Fruit fly (Drosophila melanogaster) whole organism, embryonic: Measurements from ENCODE around the gene wit.

Experiments
- Adf1 ChIP-seq: fragments of 200-800 bp; sonication (Bioruptor generic); IDR thresholded peaks from 2 replicates; pipeline ENCODE4 v1.3.6; 2022; ENCODE audit warnings: missing biosample characterization, missing genetic modification characterization
- Antp ChIP-seq: fragments of 200-800 bp; sonication (Bioruptor generic); optimal IDR thresholded peaks from 3 replicates; lab custom pipeline; 2016; ENCODE audit warnings: missing biosample characterization, missing genetic modification characterization
- Bgb ChIP-seq: fragments of 200-800 bp; sonication (Bioruptor generic); IDR thresholded peaks from 2 replicates; pipeline ENCODE4 v1.3.6; 2022; ENCODE audit warnings: missing biosample characterization, missing genetic modification characterization; ENCODE audit not compliant: partially characterized antibody
- BtbVII ChIP-seq: fragments of 200-800 bp; sonication (Bioruptor generic); optimal IDR thresholded peaks from 3 replicates; lab custom pipeline; 2017; ENCODE audit warnings: missing biosample characterization, mild to moderate bottlenecking, missing genetic modification characterization
- CG1024 ChIP-seq: fragments of 200-800 bp; sonication (Bioruptor generic); IDR thresholded peaks from 2 replicates; pipeline ENCODE4 v1.3.6; 2022; ENCODE audit warnings: missing biosample characterization, missing genetic modification characterization
- CG12659 ChIP-seq: fragments of 200-800 bp; sonication (Bioruptor generic); optimal IDR thresholded peaks from 3 replicates; lab custom pipeline; 2017; ENCODE audit warnings: mild to moderate bottlenecking, missing biosample characterization, missing genetic modification reagents, missing genetic modification characterization
- CG15073 ChIP-seq: fragments of 200-800 bp; sonication (Bioruptor generic); optimal IDR thresholded peaks from 2 replicates; lab custom pipeline; 2016; ENCODE audit warnings: missing biosample characterization, missing genetic modification characterization
- CG1602 ChIP-seq: fragments of 200-800 bp; sonication (Bioruptor generic); optimal IDR thresholded peaks from 3 replicates; lab custom pipeline; 2016; ENCODE audit warnings: missing biosample characterization, missing genetic modification characterization
- CG17385 ChIP-seq: fragments of 200-800 bp; sonication (Bioruptor generic); optimal IDR thresholded peaks from 3 replicates; lab custom pipeline; 2018; ENCODE audit warnings: missing biosample characterization, mild to moderate bottlenecking, missing genetic modification characterization
- CG17802 ChIP-seq: fragments of 200-800 bp; sonication (Bioruptor generic); optimal IDR thresholded peaks from 2 replicates; lab custom pipeline; 2018; ENCODE audit warnings: missing biosample characterization, mild to moderate bottlenecking, missing genetic modification characterization, moderate library complexity
- CG18262 ChIP-seq: fragments of 200-800 bp; optimal IDR thresholded peaks from 3 replicates; lab custom pipeline; 2019; ENCODE audit warnings: missing biosample characterization, mild to moderate bottlenecking, missing genetic modification characterization, moderate library complexity
- CG42726 ChIP-seq: fragments of 200-800 bp; sonication (Bioruptor generic); IDR thresholded peaks from 2 replicates; pipeline ENCODE4 v1.3.6; 2022; ENCODE audit warnings: missing biosample characterization, missing genetic modification characterization; ENCODE audit not compliant: partially characterized antibody
- CG7556 ChIP-seq: fragments of 200-800 bp; sonication (Bioruptor generic); optimal IDR thresholded peaks from 2 replicates; lab custom pipeline; 2017; ENCODE audit warnings: missing biosample characterization, mild to moderate bottlenecking, missing genetic modification characterization
- CG9215 ChIP-seq: fragments of 200-800 bp; sonication (Bioruptor generic); IDR thresholded peaks from 2 replicates; pipeline ENCODE4 v1.3.6; 2022; ENCODE audit warnings: missing biosample characterization, missing genetic modification characterization
- Doc2 ChIP-seq: fragments of 200-800 bp; sonication (Bioruptor generic); IDR thresholded peaks from 2 replicates; pipeline ENCODE4 v1.3.6; 2022; ENCODE audit warnings: missing biosample characterization, missing genetic modification characterization
- Drgx ChIP-seq: fragments of 200-800 bp; sonication (Bioruptor generic); IDR thresholded peaks from 2 replicates; pipeline ENCODE4 v1.3.6; 2022; ENCODE audit warnings: missing biosample characterization, missing genetic modification characterization
- HLH3B ChIP-seq: fragments of 200-800 bp; sonication (Bioruptor generic); IDR thresholded peaks from 2 replicates; pipeline ENCODE4 v1.3.6; 2022; ENCODE audit warnings: missing biosample characterization, missing genetic modification characterization
- Jarid2 ChIP-seq: fragments of 200-800 bp; sonication (Bioruptor generic); optimal IDR thresholded peaks from 3 replicates; lab custom pipeline; 2017; ENCODE audit warnings: mild to moderate bottlenecking, missing biosample characterization, missing genetic modification reagents, missing genetic modification characterization
- Nf-YB ChIP-seq: fragments of 200-800 bp; sonication (Bioruptor generic); optimal IDR thresholded peaks from 3 replicates; lab custom pipeline; 2019; ENCODE audit warnings: missing biosample characterization, mild to moderate bottlenecking, missing genetic modification characterization, moderate library complexity
- NfI ChIP-seq: fragments of 200-800 bp; sonication (Bioruptor generic); optimal IDR thresholded peaks from 3 replicates; lab custom pipeline; 2018; ENCODE audit warnings: missing biosample characterization, mild to moderate bottlenecking, missing genetic modification characterization, moderate library complexity
- Opbp ChIP-seq: fragments of 200-800 bp; sonication (Bioruptor generic); IDR thresholded peaks from 3 replicates; pipeline ENCODE4 v1.3.6; 2022; ENCODE audit warnings: missing biosample characterization, missing genetic modification characterization; ENCODE audit not compliant: partially characterized antibody
- Ptx1 ChIP-seq: fragments of 200-800 bp; sonication (Bioruptor generic); IDR thresholded peaks from 2 replicates; pipeline ENCODE4 v1.3.6; 2022; ENCODE audit warnings: missing biosample characterization, missing genetic modification characterization
- Rx ChIP-seq: fragments of 200-800 bp; sonication (Bioruptor generic); IDR thresholded peaks from 2 replicates; pipeline ENCODE4 v1.3.6; 2022; ENCODE audit warnings: missing biosample characterization, missing genetic modification characterization
- Sin3A ChIP-seq: fragments of >200 bp; optimal IDR thresholded peaks from 2 replicates; lab custom pipeline; 2018
- bcd ChIP-seq: fragments of 200-800 bp; sonication (Bioruptor generic); optimal IDR thresholded peaks from 2 replicates; lab custom pipeline; 2017; ENCODE audit warnings: missing biosample characterization, mild to moderate bottlenecking, missing genetic modification characterization
- chif ChIP-seq, 2 experiments: fragments of 200-800 bp; sonication (Bioruptor generic); optimal IDR thresholded peaks; 3 replicates each; lab custom pipeline; 2016; ENCODE audit warnings: missing biosample characterization in 2 of 2, missing genetic modification characterization in 2 of 2
- croc ChIP-seq: fragments of 200-800 bp; sonication (Bioruptor generic); conservative IDR thresholded peaks from 3 replicates; pipeline ENCODE4 v1.3.6; 2022; ENCODE audit warnings: missing biosample characterization, missing genetic modification characterization
- crol ChIP-seq: fragments of 200-800 bp; sonication (Bioruptor generic); IDR thresholded peaks from 2 replicates; pipeline ENCODE4 v1.3.6; 2022; ENCODE audit warnings: missing biosample characterization, missing genetic modification characterization
- da ChIP-seq: fragments of 200-800 bp; sonication (Bioruptor generic); optimal IDR thresholded peaks from 2 replicates; lab custom pipeline; 2016; ENCODE audit warnings: missing biosample characterization, missing genetic modification characterization
- esg ChIP-seq: fragments of 200-800 bp; sonication (Bioruptor generic); conservative IDR thresholded peaks from 2 replicates; pipeline ENCODE4 v1.3.6; 2022; ENCODE audit warnings: missing biosample characterization, missing genetic modification characterization
- her ChIP-seq: fragments of 200-800 bp; sonication (Bioruptor generic); optimal IDR thresholded peaks from 2 replicates; lab custom pipeline; 2016; ENCODE audit warnings: missing biosample characterization, missing genetic modification characterization
- oc ChIP-seq: fragments of 200-800 bp; sonication (Bioruptor generic); optimal IDR thresholded peaks from 2 replicates; lab custom pipeline; 2018; ENCODE audit warnings: missing biosample characterization, mild to moderate bottlenecking, missing genetic modification characterization, moderate library complexity
- pb ChIP-seq: fragments of 200-800 bp; sonication (Bioruptor generic); optimal IDR thresholded peaks from 3 replicates; lab custom pipeline; 2016; ENCODE audit warnings: missing biosample characterization, missing genetic modification characterization
- schlank ChIP-seq: fragments of 200-800 bp; sonication (Bioruptor generic); optimal IDR thresholded peaks from 2 replicates; lab custom pipeline; 2018; ENCODE audit warnings: missing biosample characterization, mild to moderate bottlenecking, missing genetic modification characterization
- sisA ChIP-seq: fragments of 200-800 bp; sonication (Bioruptor generic); IDR thresholded peaks from 2 replicates; pipeline ENCODE4 v1.3.6; 2022; ENCODE audit warnings: missing biosample characterization, missing genetic modification characterization
- slou ChIP-seq: fragments of 200-800 bp; sonication (Bioruptor generic); optimal IDR thresholded peaks from 3 replicates; lab custom pipeline; 2016; ENCODE audit warnings: missing biosample characterization, missing genetic modification characterization
- tap ChIP-seq: fragments of 200-800 bp; optimal IDR thresholded peaks from 3 replicates; lab custom pipeline; 2019; ENCODE audit warnings: missing biosample characterization, mild to moderate bottlenecking, missing genetic modification characterization, moderate library complexity
- z ChIP-seq: fragments of 200-800 bp; sonication (Bioruptor generic); IDR thresholded peaks from 3 replicates; pipeline ENCODE4 v1.3.6; 2022; ENCODE audit warnings: missing biosample characterization, missing genetic modification characterization
- zen ChIP-seq: fragments of 200-800 bp; sonication (Bioruptor generic); optimal IDR thresholded peaks from 3 replicates; lab custom pipeline; 2018; ENCODE audit warnings: missing biosample characterization, mild to moderate bottlenecking, missing genetic modification characterization, moderate library complexity
- zfh2 ChIP-seq: fragments of 200-800 bp; sonication (Bioruptor generic); optimal IDR thresholded peaks from 2 replicates; lab custom pipeline; 2016; ENCODE audit warnings: missing biosample characterization, missing genetic modification characterization

wit gene

DNA sequence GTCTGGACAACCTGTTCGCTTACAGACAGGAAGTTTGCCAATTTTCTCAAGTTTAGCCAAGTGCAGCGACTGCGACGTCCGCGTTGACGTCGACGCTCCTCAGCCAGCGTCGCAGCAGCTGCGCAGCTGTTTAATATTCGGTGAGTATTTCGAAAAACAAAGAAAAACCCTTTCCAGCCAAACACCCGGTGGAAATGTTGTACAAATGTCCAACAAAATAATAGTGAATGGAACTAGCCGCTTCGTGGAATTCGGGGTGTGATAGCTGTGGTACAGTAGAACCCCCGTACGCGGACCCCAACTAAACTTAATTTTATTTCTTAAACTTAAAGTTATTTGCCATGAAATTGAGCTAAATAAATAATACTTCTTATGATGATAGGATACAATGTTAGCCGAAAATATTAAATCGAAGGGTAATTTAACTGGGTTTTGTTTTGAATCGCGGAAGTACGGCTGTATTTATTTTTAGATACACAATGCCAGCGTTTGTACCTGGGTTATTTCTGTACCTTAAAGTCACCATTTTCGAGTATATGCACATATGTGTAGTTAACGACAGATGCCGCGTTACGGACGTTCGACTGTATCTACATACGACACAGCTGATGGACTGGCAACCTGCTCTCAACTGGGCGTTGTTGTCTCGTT lies 37.5 kb upstream of the wit start (continued):
- peak; percentile 76 for TF ChIP-seq bcd (GFP tag; lab: Kevin White, UChicago)
- no peak for TF ChIP-seq Bgb (GFP tag; lab: Robert Waterston, UW)
- no peak for TF ChIP-seq CG15073 (GFP tag; lab: Kevin White, UChicago)
- TF ChIP-seq CG12659 (GFP tag; lab: Kevin White, UChicago): peak; percentile 74
- TF ChIP-seq NfI (GFP tag; lab: Kevin White, UChicago): peak; percentile 54
- peak; percentile 63 for TF ChIP-seq CG1602 (GFP tag; lab: Kevin White, UChicago)
- peak; percentile 41 for TF ChIP-seq oc (tag; lab: Kevin White, UChicago)
- peak; percentile 19 for TF ChIP-seq da (GFP tag; lab: Kevin White, UChicago)
- TF ChIP-seq CG17802 (tag; lab: Kevin White, UChicago): no peak
- TF ChIP-seq slou (GFP tag; lab: Kevin White, UChicago): peak; percentile 20
- TF ChIP-seq CG7556 (GFP tag; lab: Kevin White, UChicago): peak; percentile 87
- no peak for TF ChIP-seq Rx (GFP tag; lab: Robert Waterston, UW)
- TF ChIP-seq zen (tag; lab: Kevin White, UChicago): peak; percentile 61
- peak; percentile 92 for TF ChIP-seq Adf1
- TF ChIP-seq z (GFP tag; lab: Robert Waterston, UW): no peak
- TF ChIP-seq esg (GFP tag; lab: Robert Waterston, UW): peak; percentile 42; the same call in 1 of the 2 replicates
- peak; percentile 67 for TF ChIP-seq CG9215 (GFP tag; lab: Robert Waterston, UW)
- TF ChIP-seq Nf-YB (GFP tag; lab: Kevin White, UChicago): peak; percentile 62
- TF ChIP-seq BtbVII: peak; percentile 78
- no peak for TF ChIP-seq CG1024
- TF ChIP-seq HLH3B: peak; percentile 21; the same call in 1 of the 2 replicates
- TF ChIP-seq CG17385 (GFP tag; lab: Kevin White, UChicago): peak; percentile 68
- peak; percentile 18 for TF ChIP-seq her (GFP tag; lab: Kevin White, UChicago)
- no peak for TF ChIP-seq CG42726 (GFP tag; lab: Robert Waterston, UW)
- TF ChIP-seq Ptx1 (GFP tag; lab: Robert Waterston, UW): peak; percentile 74
- TF ChIP-seq chif (GFP tag; optimal IDR thresholded peaks at IDR 0.05; lab: Kevin White, UChicago): peak; percentile 61 to 68
- TF ChIP-seq Sin3A: no peak
- TF ChIP-seq tap (tag; lab: Kevin White, UChicago): peak; percentile 61
- TF ChIP-seq Drgx (GFP tag; lab: Robert Waterston, UW): peak; percentile 67
- peak; percentile 67 for TF ChIP-seq croc (GFP tag; lab: Robert Waterston, UW)
- no peak for TF ChIP-seq crol (GFP tag; lab: Robert Waterston, UW)
- TF ChIP-seq pb: peak; percentile 74
- TF ChIP-seq CG18262: peak; percentile 84
- TF ChIP-seq sisA (GFP tag; lab: Robert Waterston, UW): peak; percentile 58
- peak; percentile 63 for TF ChIP-seq Antp
- no peak for TF ChIP-seq schlank
- TF ChIP-seq zfh2: peak; percentile 31
- TF ChIP-seq Jarid2 (GFP tag; lab: Kevin White, UChicago): peak; percentile 54
- TF ChIP-seq Doc2 (GFP tag; lab: Robert Waterston, UW): no peak
- no peak for TF ChIP-seq Opbp (GFP tag; lab: Robert Waterston, UW)
